Fruit fly (Drosophila melanogaster): ENCODE data around the gene CG13999.

DNA sequence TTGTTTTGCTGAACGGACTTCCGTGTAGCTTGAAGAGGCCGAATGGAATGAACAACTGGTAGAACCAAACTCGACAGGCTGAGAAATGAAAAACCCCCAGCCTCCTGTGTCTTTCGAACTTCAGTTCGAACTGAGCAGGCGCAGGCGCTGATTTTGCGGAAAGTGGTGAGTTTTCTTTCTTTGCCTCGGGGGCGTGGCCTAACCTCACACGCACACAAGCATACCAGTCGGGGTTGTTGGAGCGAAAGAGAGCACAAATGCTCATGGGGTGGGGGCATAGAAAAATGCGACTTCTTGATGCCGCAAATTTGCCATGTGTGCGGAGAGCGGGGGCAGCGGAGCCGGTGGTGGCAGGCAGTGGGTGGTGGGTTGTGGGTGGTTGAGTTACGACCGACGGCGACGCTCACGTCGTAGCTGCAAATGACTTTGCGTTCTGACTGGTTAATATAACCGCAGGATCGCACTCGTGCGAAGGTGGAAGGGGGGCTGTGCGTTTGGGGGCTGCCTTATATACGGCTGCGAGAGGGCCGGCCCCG is 32.6 kb downstream of the CG13999 start, which contains the start of gene CG9016:
- TF ChIP-seq ab (GFP tag; optimal IDR thresholded peaks at IDR 0.05) (no peak), gem (tag; optimal IDR thresholded peaks at IDR 0.05) (no peak), grau (tag; optimal IDR thresholded peaks at IDR 0.05) (no peak), luna (GFP tag; optimal IDR thresholded peaks at IDR 0.05) (no peak), CG12769 (tag; optimal IDR thresholded peaks at IDR 0.05) (no peak), CG10959 (GFP tag; IDR thresholded peaks at IDR 0.05) (no peak), Aef1 (GFP tag; IDR thresholded peaks at IDR 0.05) (no peak)
